Worm (Caenorhabditis elegans) whole organism, L1 larva: ENCODE measurements around the gene sodh-2.

Source experiments
- egl-27 ChIP-seq, 2 experiments: fragments of 150-350 bp in 1 of 2; sonication (generic microtip); optimal IDR thresholded peaks; 3 replicates each; lab custom pipeline; 2017 to 2018; ENCODE audit warnings: missing biosample characterization in 2 of 2, missing genetic modification characterization in 2 of 2, missing genetic modification reagents in 2 of 2
- nhr-12 ChIP-seq: sonication (generic microtip); optimal IDR thresholded peaks from 2 replicates; lab custom pipeline; 2017; ENCODE audit warnings: missing biosample characterization, missing genetic modification characterization
- rnt-1 ChIP-seq: sonication (generic microtip); optimal IDR thresholded peaks from 2 replicates; lab custom pipeline; 2016; ENCODE audit warnings: mild to moderate bottlenecking, missing genetic modification characterization, moderate library complexity, missing compliant biosample characterization

ce11 chrV:11858299-11858698, 32.7 kb downstream of the sodh-2 start:
- TF ChIP-seq egl-27 (tag; optimal IDR thresholded peaks at IDR 0.05; lab: Kevin White, UChicago) (no peak), nhr-12 (tag; lab: Kevin White, UChicago) (no peak), rnt-1 (tag; lab: Kevin White, UChicago) (no peak)
